Fruit fly (Drosophila melanogaster) whole organism, embryonic: ENCODE results near the gene nst.

ENCODE experiments used
- Adf1 ChIP-seq: fragments of 200-800 bp; sonication (Bioruptor generic); IDR thresholded peaks from 2 replicates; pipeline ENCODE4 v1.3.6; 2022; ENCODE audit warnings: missing biosample characterization, missing genetic modification characterization
- Atf-2 ChIP-seq: fragments of 200-800 bp; sonication (Bioruptor generic); optimal IDR thresholded peaks from 2 replicates; lab custom pipeline; 2016; ENCODE audit warnings: missing biosample characterization, missing genetic modification characterization
- Atf6 ChIP-seq: fragments of 200-800 bp; sonication (Bioruptor generic); IDR thresholded peaks from 2 replicates; pipeline ENCODE4 v1.3.6; 2022; ENCODE audit warnings: missing biosample characterization, missing genetic modification characterization
- Blimp-1 ChIP-seq: fragments of 200-800 bp; sonication (Bioruptor generic); optimal IDR thresholded peaks from 3 replicates; lab custom pipeline; 2018; ENCODE audit warnings: missing biosample characterization, missing genetic modification characterization, mild to moderate bottlenecking, moderate library complexity, missing genetic modification reagents
- CG10267 ChIP-seq: fragments of 200-800 bp; sonication (Bioruptor generic); optimal IDR thresholded peaks from 2 replicates; lab custom pipeline; 2018; ENCODE audit warnings: missing biosample characterization, mild to moderate bottlenecking, missing genetic modification characterization, moderate library complexity
- CG11456 ChIP-seq: fragments of 200-800 bp; sonication (Bioruptor generic); IDR thresholded peaks from 3 replicates; pipeline ENCODE4 v1.3.6; 2022; ENCODE audit warnings: missing biosample characterization, missing genetic modification characterization
- CG1233 ChIP-seq: fragments of 200-800 bp; sonication (Bioruptor generic); optimal IDR thresholded peaks from 4 replicates; lab custom pipeline; 2018; ENCODE audit warnings: missing biosample characterization, mild to moderate bottlenecking, missing genetic modification characterization
- CG12769 ChIP-seq: fragments of 200-800 bp; sonication (Bioruptor generic); optimal IDR thresholded peaks from 2 replicates; lab custom pipeline; 2019; ENCODE audit warnings: missing biosample characterization, mild to moderate bottlenecking, missing genetic modification characterization, moderate library complexity
- CG12942 ChIP-seq: fragments of 200-800 bp; sonication (Bioruptor generic); optimal IDR thresholded peaks from 3 replicates; lab custom pipeline; 2016; ENCODE audit warnings: missing biosample characterization, missing genetic modification characterization
- CG13123 ChIP-seq: fragments of 200-800 bp; sonication (Bioruptor generic); optimal IDR thresholded peaks from 2 replicates; lab custom pipeline; 2016; ENCODE audit warnings: missing biosample characterization, missing genetic modification characterization
- CG13894 ChIP-seq: fragments of 200-800 bp; sonication (Bioruptor generic); optimal IDR thresholded peaks from 3 replicates; lab custom pipeline; 2018; ENCODE audit warnings: missing biosample characterization, mild to moderate bottlenecking, missing genetic modification characterization, moderate library complexity
- CG15073 ChIP-seq: fragments of 200-800 bp; sonication (Bioruptor generic); optimal IDR thresholded peaks from 2 replicates; lab custom pipeline; 2016; ENCODE audit warnings: missing biosample characterization, missing genetic modification characterization
- CG1647 ChIP-seq: fragments of 200-800 bp; sonication (Bioruptor generic); optimal IDR thresholded peaks from 3 replicates; lab custom pipeline; 2016; ENCODE audit warnings: missing biosample characterization, missing genetic modification characterization
- CG17186 ChIP-seq: fragments of 200-800 bp; sonication (Bioruptor generic); optimal IDR thresholded peaks from 3 replicates; lab custom pipeline; 2017; ENCODE audit warnings: missing biosample characterization, missing genetic modification reagents, missing genetic modification characterization
- CG17359 ChIP-seq: fragments of 200-800 bp; sonication (Bioruptor generic); optimal IDR thresholded peaks from 3 replicates; lab custom pipeline; 2018; ENCODE audit warnings: missing biosample characterization, mild to moderate bottlenecking, missing genetic modification characterization, moderate library complexity
- CG17361 ChIP-seq: fragments of 200-800 bp; sonication (Bioruptor generic); IDR thresholded peaks from 3 replicates; pipeline ENCODE4 v1.3.6; 2022; ENCODE audit warnings: missing biosample characterization, missing genetic modification characterization
- CG17912 ChIP-seq: fragments of 200-800 bp; sonication (Bioruptor generic); optimal IDR thresholded peaks from 2 replicates; lab custom pipeline; 2018; ENCODE audit warnings: missing biosample characterization, mild to moderate bottlenecking, missing genetic modification characterization
- CG18262 ChIP-seq: fragments of 200-800 bp; optimal IDR thresholded peaks from 3 replicates; lab custom pipeline; 2019; ENCODE audit warnings: missing biosample characterization, mild to moderate bottlenecking, missing genetic modification characterization, moderate library complexity
- CG30403 ChIP-seq: fragments of 200-800 bp; sonication (Bioruptor generic); optimal IDR thresholded peaks from 3 replicates; lab custom pipeline; 2016; ENCODE audit warnings: missing biosample characterization, missing genetic modification characterization
- CG32767 ChIP-seq: fragments of 200-800 bp; sonication (Bioruptor generic); IDR thresholded peaks from 2 replicates; pipeline ENCODE4 v1.3.6; 2022; ENCODE audit warnings: missing biosample characterization, missing genetic modification characterization
- CG34224 ChIP-seq: fragments of 200-800 bp; sonication (Bioruptor generic); IDR thresholded peaks from 3 replicates; pipeline ENCODE4 v1.3.6; 2022; ENCODE audit warnings: missing biosample characterization, missing genetic modification characterization; ENCODE audit not compliant: partially characterized antibody
- CG3995 ChIP-seq: fragments of 200-800 bp; sonication (Bioruptor generic); optimal IDR thresholded peaks from 3 replicates; lab custom pipeline; 2016; ENCODE audit warnings: missing biosample characterization, missing genetic modification characterization
- CG4707 ChIP-seq: fragments of 200-800 bp; sonication (Bioruptor generic); optimal IDR thresholded peaks from 2 replicates; lab custom pipeline; 2018; ENCODE audit warnings: missing biosample characterization, mild to moderate bottlenecking, missing genetic modification characterization, moderate library complexity
- CG5953 ChIP-seq: fragments of 200-800 bp; sonication (Bioruptor generic); IDR thresholded peaks from 2 replicates; pipeline ENCODE4 v1.3.6; 2022; ENCODE audit warnings: missing biosample characterization, missing genetic modification characterization
- CG7745 ChIP-seq: fragments of 200-800 bp; sonication (Bioruptor generic); optimal IDR thresholded peaks from 2 replicates; lab custom pipeline; 2018; ENCODE audit warnings: missing biosample characterization, mild to moderate bottlenecking, missing genetic modification characterization, moderate library complexity
- CG7928 ChIP-seq: fragments of 200-800 bp; sonication (Bioruptor generic); optimal IDR thresholded peaks from 2 replicates; lab custom pipeline; 2017; ENCODE audit warnings: missing biosample characterization, mild to moderate bottlenecking, missing genetic modification characterization
- CG8089 ChIP-seq: fragments of 200-800 bp; sonication (Bioruptor generic); optimal IDR thresholded peaks from 3 replicates; lab custom pipeline; 2016; ENCODE audit warnings: missing biosample characterization, missing genetic modification characterization
- CG9797 ChIP-seq: fragments of 200-800 bp; sonication (Bioruptor generic); optimal IDR thresholded peaks from 3 replicates; lab custom pipeline; 2018; ENCODE audit warnings: missing biosample characterization, mild to moderate bottlenecking, missing genetic modification characterization
- CTCF ChIP-seq: fragments of 200-800 bp; sonication (Bioruptor generic); optimal IDR thresholded peaks from 2 replicates; lab custom pipeline; 2017; ENCODE audit warnings: missing biosample characterization, mild to moderate bottlenecking, missing genetic modification characterization, moderate library complexity
- CoRest ChIP-seq: fragments of 200-800 bp; sonication (Bioruptor generic); optimal IDR thresholded peaks from 3 replicates; lab custom pipeline; 2018; ENCODE audit warnings: missing biosample characterization, mild to moderate bottlenecking, missing genetic modification characterization, moderate library complexity
- D ChIP-seq, 2 experiments: fragments of 200-800 bp in 1 of 2; fragments of >200 bp in 1 of 2; sonication (Bioruptor generic) in 1 of 2; optimal IDR thresholded peaks; 2 replicates in 1 of 2; 3 replicates in 1 of 2; lab custom pipeline; 2017; ENCODE audit warnings: mild to moderate bottlenecking in 1 of 2, missing biosample characterization in 1 of 2, missing genetic modification characterization in 1 of 2, missing genetic modification reagents in 1 of 2
- D19B ChIP-seq: fragments of 200-800 bp; sonication (Bioruptor generic); optimal IDR thresholded peaks from 2 replicates; lab custom pipeline; 2017; ENCODE audit warnings: missing biosample characterization, mild to moderate bottlenecking, missing genetic modification characterization
- Dek ChIP-seq: fragments of 200-800 bp; sonication (Bioruptor generic); optimal IDR thresholded peaks from 3 replicates; lab custom pipeline; 2019; ENCODE audit warnings: missing biosample characterization, mild to moderate bottlenecking, missing genetic modification characterization, moderate library complexity
- Ets97D ChIP-seq: fragments of 200-800 bp; sonication (Bioruptor generic); optimal IDR thresholded peaks from 3 replicates; lab custom pipeline; 2016; ENCODE audit warnings: missing biosample characterization, missing genetic modification characterization
- Hand ChIP-seq: fragments of 200-800 bp; sonication (Bioruptor generic); optimal IDR thresholded peaks from 2 replicates; lab custom pipeline; 2017; ENCODE audit warnings: mild to moderate bottlenecking, missing biosample characterization, missing genetic modification reagents, missing genetic modification characterization
- HmgZ ChIP-seq: fragments of 200-800 bp; sonication (Bioruptor generic); optimal IDR thresholded peaks from 2 replicates; lab custom pipeline; 2018; ENCODE audit warnings: missing biosample characterization, mild to moderate bottlenecking, missing genetic modification characterization
- Ravus ChIP-seq: fragments of 200-800 bp; sonication (Bioruptor generic); IDR thresholded peaks from 2 replicates; pipeline ENCODE4 v1.3.6; 2022; ENCODE audit warnings: missing biosample characterization, missing genetic modification characterization
- ash1 ChIP-seq: fragments of 200-800 bp; sonication (Bioruptor generic); optimal IDR thresholded peaks from 2 replicates; lab custom pipeline; 2018; ENCODE audit warnings: missing biosample characterization, mild to moderate bottlenecking, missing genetic modification characterization
- ci ChIP-seq: fragments of 200-800 bp; sonication (Bioruptor generic); IDR thresholded peaks from 3 replicates; pipeline ENCODE4 v1.3.6; 2022; ENCODE audit warnings: missing biosample characterization, missing genetic modification characterization
- dan ChIP-seq: fragments of 200-800 bp; sonication (Bioruptor generic); IDR thresholded peaks from 2 replicates; pipeline ENCODE4 v1.3.6; 2022; ENCODE audit warnings: missing biosample characterization, missing genetic modification characterization
- exex ChIP-seq: fragments of 200-800 bp; sonication (Bioruptor generic); optimal IDR thresholded peaks from 4 replicates; lab custom pipeline; 2018; ENCODE audit warnings: missing biosample characterization, mild to moderate bottlenecking, missing genetic modification characterization, moderate library complexity
- ind ChIP-seq: fragments of 200-800 bp; sonication (Bioruptor generic); optimal IDR thresholded peaks from 3 replicates; lab custom pipeline; 2016; ENCODE audit warnings: missing biosample characterization, missing genetic modification characterization
- kah ChIP-seq: fragments of 200-800 bp; sonication (Bioruptor generic); optimal IDR thresholded peaks from 2 replicates; lab custom pipeline; 2018; ENCODE audit warnings: missing biosample characterization, mild to moderate bottlenecking, missing genetic modification characterization
- lmd ChIP-seq: fragments of 200-800 bp; sonication (Bioruptor generic); IDR thresholded peaks from 2 replicates; pipeline ENCODE4 v1.3.6; 2022; ENCODE audit warnings: missing biosample characterization, missing genetic modification characterization
- nerfin-1 ChIP-seq: fragments of 200-800 bp; sonication (Bioruptor generic); optimal IDR thresholded peaks from 3 replicates; lab custom pipeline; 2019; ENCODE audit warnings: missing biosample characterization, mild to moderate bottlenecking, missing genetic modification characterization, moderate library complexity
- odd ChIP-seq: fragments of 200-800 bp; sonication (Bioruptor generic); optimal IDR thresholded peaks from 2 replicates; lab custom pipeline; 2017; ENCODE audit warnings: missing biosample characterization, mild to moderate bottlenecking, missing genetic modification characterization
- pita ChIP-seq: fragments of 200-800 bp; sonication (Bioruptor generic); optimal IDR thresholded peaks from 2 replicates; lab custom pipeline; 2017; ENCODE audit warnings: missing biosample characterization, mild to moderate bottlenecking, missing genetic modification characterization
- row ChIP-seq: fragments of 200-800 bp; sonication (Bioruptor generic); IDR thresholded peaks from 3 replicates; pipeline ENCODE4 v1.3.6; 2022; ENCODE audit warnings: missing biosample characterization, missing genetic modification characterization
- slbo ChIP-seq: fragments of 200-800 bp; sonication (Bioruptor generic); IDR thresholded peaks from 2 replicates; pipeline ENCODE4 v1.3.6; 2022; ENCODE audit warnings: missing biosample characterization, missing genetic modification characterization
- sr ChIP-seq: fragments of 200-800 bp; sonication (Bioruptor generic); IDR thresholded peaks from 3 replicates; pipeline ENCODE4 v1.3.6; 2022; ENCODE audit warnings: missing biosample characterization, missing genetic modification characterization
- tap ChIP-seq: fragments of 200-800 bp; optimal IDR thresholded peaks from 3 replicates; lab custom pipeline; 2019; ENCODE audit warnings: missing biosample characterization, mild to moderate bottlenecking, missing genetic modification characterization, moderate library complexity
- vnd ChIP-seq: fragments of 200-800 bp; sonication (Bioruptor generic); IDR thresholded peaks from 3 replicates; pipeline ENCODE4 v1.3.6; 2022; ENCODE audit warnings: missing biosample characterization, missing genetic modification characterization; ENCODE audit not compliant: partially characterized antibody

The nst gene

DNA sequence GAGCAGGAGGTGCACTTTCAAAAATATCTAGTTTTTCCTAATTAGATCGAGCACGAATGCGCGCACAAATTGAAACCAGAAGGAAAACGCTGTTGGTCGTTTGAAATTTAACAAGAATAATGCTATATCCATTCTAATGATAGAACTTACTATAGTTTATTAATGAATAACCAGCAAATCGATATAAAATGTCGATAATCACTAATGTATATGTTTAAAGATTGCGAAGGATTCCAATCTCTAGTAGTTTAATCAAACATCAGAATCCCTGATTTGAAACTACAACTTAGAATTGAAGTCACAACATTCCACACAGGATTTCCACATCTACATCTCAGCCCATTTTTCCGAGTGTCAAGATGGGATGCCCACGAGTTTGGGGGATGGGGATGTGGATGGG lies 35.5 kb upstream of the nst start (continued):
- TF ChIP-seq CG3995 (GFP tag; lab: Kevin White, UChicago) (no peak), CG17912 (GFP tag; lab: Kevin White, UChicago) (no peak), HmgZ (tag; lab: Kevin White, UChicago) (no peak), tap (tag; lab: Kevin White, UChicago) (no peak), CG1233 (GFP tag; lab: Kevin White, UChicago) (no peak), pita (GFP tag; lab: Kevin White, UChicago) (no peak), Ravus (GFP tag; lab: Robert Waterston, UW) (no peak), CG17359 (tag; lab: Kevin White, UChicago) (no peak), ci (GFP tag; lab: Robert Waterston, UW) (no peak), ind (GFP tag; lab: Kevin White, UChicago) (no peak), ash1 (no peak), CG12769 (tag; lab: Kevin White, UChicago) (no peak), Atf6 (GFP tag; lab: Robert Waterston, UW) (no peak), CTCF (GFP tag; lab: Kevin White, UChicago) (no peak), row (GFP tag; lab: Robert Waterston, UW) (0 out of 3 replicates have a peak, but pooled peaks have one; percentile 6), Ets97D (GFP tag; lab: Kevin White, UChicago) (no peak), CG13123 (GFP tag; lab: Kevin White, UChicago) (no peak), D19B (GFP tag; lab: Kevin White, UChicago) (no peak), CG11456 (GFP tag; lab: Robert Waterston, UW) (no peak), Dek (tag; lab: Kevin White, UChicago) (no peak), CG9797 (GFP tag; lab: Kevin White, UChicago) (no peak), CG7928 (GFP tag; lab: Kevin White, UChicago) (no peak), CoRest (tag; lab: Kevin White, UChicago) (peak; percentile 22), CG4707 (GFP tag; lab: Kevin White, UChicago) (no peak), lmd (no peak), CG8089 (no peak), sr (GFP tag; lab: Robert Waterston, UW) (no peak), CG18262 (tag; lab: Kevin White, UChicago) (peak; percentile 60), D (optimal IDR thresholded peaks at IDR 0.05; lab: Kevin White, UChicago) (no peak), D (GFP tag; optimal IDR thresholded peaks at IDR 0.05; lab: Kevin White, UChicago) (peak; percentile 15), Atf-2 (no peak), CG7745 (tag; lab: Kevin White, UChicago) (no peak), CG12942 (GFP tag; lab: Kevin White, UChicago) (no peak), vnd (GFP tag; lab: Robert Waterston, UW) (no peak), slbo (GFP tag; lab: Robert Waterston, UW) (no peak), dan (GFP tag; lab: Robert Waterston, UW) (no peak), CG15073 (GFP tag; lab: Kevin White, UChicago) (no peak), kah (no peak), Blimp-1 (peak; percentile 23), CG32767 (no peak), CG10267 (tag; lab: Kevin White, UChicago) (no peak), CG5953 (no peak), CG1647 (GFP tag; lab: Kevin White, UChicago) (no peak), CG17361 (GFP tag; lab: Robert Waterston, UW) (peak; percentile 72), Adf1 (no peak), CG17186 (GFP tag; lab: Kevin White, UChicago) (no peak), Hand (GFP tag; lab: Kevin White, UChicago) (no peak), CG13894 (tag; lab: Kevin White, UChicago) (no peak), nerfin-1 (tag; lab: Kevin White, UChicago) (peak; percentile 14), exex (tag; lab: Kevin White, UChicago) (no peak), CG30403 (GFP tag; lab: Kevin White, UChicago) (no peak), CG34224 (GFP tag; lab: Robert Waterston, UW) (no peak), odd (no peak)
